Fruit fly (Drosophila melanogaster) whole organism, pupa: ENCODE measurements around the gene Glut4EF.

Source experiments
- CG12605 ChIP-seq: fragments of 200-800 bp; sonication (Bioruptor generic); IDR thresholded peaks from 2 replicates; pipeline ENCODE4 v1.3.6; 2022; ENCODE audit warnings: missing biosample characterization, missing genetic modification characterization
- CG13204 ChIP-seq: fragments of 200-800 bp; sonication (Bioruptor generic); optimal IDR thresholded peaks from 2 replicates; lab custom pipeline; 2018; ENCODE audit warnings: missing biosample characterization, mild to moderate bottlenecking, missing genetic modification characterization, moderate library complexity
- CG14655 ChIP-seq: fragments of 200-800 bp; sonication (Bioruptor generic); optimal IDR thresholded peaks from 3 replicates; lab custom pipeline; 2017; ENCODE audit warnings: mild to moderate bottlenecking, missing biosample characterization, missing genetic modification reagents, missing genetic modification characterization
- CG15710 ChIP-seq: fragments of 200-800 bp; sonication (Bioruptor generic); optimal IDR thresholded peaks from 2 replicates; lab custom pipeline; 2018; ENCODE audit warnings: missing biosample characterization, mild to moderate bottlenecking, missing genetic modification characterization, moderate library complexity
- CG17806 ChIP-seq: fragments of 200-800 bp; sonication (Bioruptor generic); optimal IDR thresholded peaks from 2 replicates; lab custom pipeline; 2018; ENCODE audit warnings: missing biosample characterization, mild to moderate bottlenecking, missing genetic modification characterization, moderate library complexity
- CG32121 ChIP-seq: fragments of 200-800 bp; sonication (Bioruptor generic); IDR thresholded peaks from 2 replicates; pipeline ENCODE4 v1.3.6; 2022; ENCODE audit warnings: missing biosample characterization, missing genetic modification characterization
- CG34367 ChIP-seq: fragments of 200-800 bp; sonication (Bioruptor generic); optimal IDR thresholded peaks from 2 replicates; lab custom pipeline; 2018; ENCODE audit warnings: missing biosample characterization, mild to moderate bottlenecking, missing genetic modification characterization
- CG4496 ChIP-seq: fragments of 200-800 bp; sonication (Bioruptor generic); IDR thresholded peaks from 3 replicates; pipeline ENCODE4 v1.3.6; 2022; ENCODE audit warnings: missing biosample characterization, missing genetic modification characterization
- CG8301 ChIP-seq: fragments of 200-800 bp; sonication (Bioruptor generic); optimal IDR thresholded peaks from 2 replicates; lab custom pipeline; 2018; ENCODE audit warnings: missing biosample characterization, mild to moderate bottlenecking, missing genetic modification characterization
- CG9948 ChIP-seq: fragments of 200-800 bp; sonication (Bioruptor generic); optimal IDR thresholded peaks from 2 replicates; lab custom pipeline; 2018; ENCODE audit warnings: missing biosample characterization, mild to moderate bottlenecking, missing genetic modification characterization, moderate library complexity
- D1 ChIP-seq: fragments of 200-800 bp; sonication (Bioruptor generic); optimal IDR thresholded peaks from 2 replicates; lab custom pipeline; 2018; ENCODE audit warnings: missing biosample characterization, mild to moderate bottlenecking, missing genetic modification characterization, moderate library complexity
- EcR ChIP-seq: fragments of 200-800 bp; sonication (Bioruptor generic); optimal IDR thresholded peaks from 3 replicates; lab custom pipeline; 2019; ENCODE audit warnings: missing biosample characterization, missing genetic modification characterization, mild to moderate bottlenecking, moderate library complexity, missing genetic modification reagents
- Ets98B ChIP-seq: fragments of 200-800 bp; sonication (Bioruptor generic); IDR thresholded peaks from 2 replicates; pipeline ENCODE4 v1.3.6; 2022; ENCODE audit warnings: missing biosample characterization, missing genetic modification characterization

- TF ChIP-seq Ets98B (GFP tag; lab: Robert Waterston, UW) (no peak), CG8301 (tag; lab: Kevin White, UChicago) (no peak), CG4496 (GFP tag; lab: Robert Waterston, UW) (no peak), EcR (GFP tag; lab: Kevin White, UChicago) (no peak), CG13204 (no peak), CG15710 (tag; lab: Kevin White, UChicago) (no peak), CG17806 (tag; lab: Kevin White, UChicago) (no peak), CG12605 (GFP tag; lab: Robert Waterston, UW) (no peak), CG9948 (tag; lab: Kevin White, UChicago) (no peak), CG32121 (GFP tag; lab: Robert Waterston, UW) (no peak), CG14655 (GFP tag; lab: Kevin White, UChicago) (no peak), D1 (no peak), CG34367 (tag; lab: Kevin White, UChicago) (no peak)
Measured at dm6 chr3R:9891948-9892608, 17.6 kb downstream of the Glut4EF start.
